Fruit fly (Drosophila melanogaster) whole organism, prepupa: Measurements from ENCODE around the gene TpnC25D.

Experiments used
- Blimp-1 ChIP-seq: fragments of 200-800 bp; sonication (Bioruptor generic); optimal IDR thresholded peaks from 3 replicates; lab custom pipeline; 2017; ENCODE audit warnings: missing biosample characterization, missing genetic modification characterization, mild to moderate bottlenecking, moderate library complexity, missing genetic modification reagents
- CG10669 ChIP-seq: fragments of 200-800 bp; sonication (Bioruptor generic); optimal IDR thresholded peaks from 3 replicates; lab custom pipeline; 2018; ENCODE audit warnings: missing biosample characterization, mild to moderate bottlenecking, missing genetic modification characterization, moderate library complexity
- CG11762 ChIP-seq: fragments of 200-800 bp; sonication (Bioruptor generic); optimal IDR thresholded peaks from 3 replicates; lab custom pipeline; 2016; ENCODE audit warnings: missing biosample characterization, missing genetic modification characterization; ENCODE audit not compliant: insufficient read depth
- CG1621 ChIP-seq: fragments of 200-800 bp; sonication (Bioruptor generic); optimal IDR thresholded peaks from 3 replicates; lab custom pipeline; 2018; ENCODE audit warnings: missing biosample characterization, mild to moderate bottlenecking, missing genetic modification characterization
- CG3919 ChIP-seq: fragments of 200-800 bp; sonication (Bioruptor generic); optimal IDR thresholded peaks from 3 replicates; lab custom pipeline; 2016; ENCODE audit warnings: missing biosample characterization, missing genetic modification characterization
- CG6808 ChIP-seq: fragments of 200-800 bp; sonication (Bioruptor generic); optimal IDR thresholded peaks from 3 replicates; lab custom pipeline; 2017; ENCODE audit warnings: missing biosample characterization, missing genetic modification characterization, mild to moderate bottlenecking, moderate library complexity, missing genetic modification reagents
- CG6854 ChIP-seq: fragments of 200-800 bp; sonication (Bioruptor generic); optimal IDR thresholded peaks from 2 replicates; lab custom pipeline; 2017; ENCODE audit warnings: missing biosample characterization, mild to moderate bottlenecking, missing genetic modification characterization
- CG7368 ChIP-seq: fragments of 200-800 bp; sonication (Bioruptor generic); optimal IDR thresholded peaks from 3 replicates; lab custom pipeline; 2016; ENCODE audit warnings: missing biosample characterization, missing genetic modification characterization
- CG8119 ChIP-seq: fragments of 200-800 bp; sonication (Bioruptor generic); IDR thresholded peaks from 3 replicates; pipeline ENCODE4 v1.3.6; 2022; ENCODE audit warnings: missing biosample characterization, missing genetic modification characterization
- CG8632 ChIP-seq: fragments of 200-800 bp; sonication (Bioruptor generic); optimal IDR thresholded peaks from 3 replicates; lab custom pipeline; 2016; ENCODE audit warnings: missing biosample characterization, missing genetic modification characterization
- Eip75B ChIP-seq: fragments of 200-800 bp; sonication (Bioruptor generic); optimal IDR thresholded peaks from 3 replicates; lab custom pipeline; 2016; ENCODE audit warnings: missing biosample characterization, missing genetic modification characterization
- Eip93F ChIP-seq: fragments of 200-800 bp; sonication (Bioruptor generic); optimal IDR thresholded peaks from 2 replicates; lab custom pipeline; 2016; ENCODE audit warnings: missing biosample characterization, mild to moderate bottlenecking, missing genetic modification characterization
- Ets96B ChIP-seq: fragments of 200-800 bp; optimal IDR thresholded peaks from 2 replicates; lab custom pipeline; 2019; ENCODE audit warnings: missing biosample characterization, mild to moderate bottlenecking, missing genetic modification characterization, moderate library complexity
- Gug ChIP-seq: fragments of 200-800 bp; sonication (Bioruptor generic); IDR thresholded peaks from 2 replicates; pipeline ENCODE4 v1.3.6; 2022; ENCODE audit warnings: missing biosample characterization, missing genetic modification characterization
- Hr39 ChIP-seq: fragments of 200-800 bp; sonication (Bioruptor generic); optimal IDR thresholded peaks from 2 replicates; lab custom pipeline; 2016; ENCODE audit warnings: missing biosample characterization, missing genetic modification characterization
- Met ChIP-seq: fragments of 200-800 bp; sonication (Bioruptor generic); optimal IDR thresholded peaks from 3 replicates; lab custom pipeline; 2016; ENCODE audit warnings: missing biosample characterization, missing genetic modification characterization
- Sox102F ChIP-seq: fragments of 200-800 bp; sonication (Bioruptor generic); optimal IDR thresholded peaks from 2 replicates; lab custom pipeline; 2016; ENCODE audit warnings: missing biosample characterization, mild to moderate bottlenecking, missing genetic modification characterization
- Sox14 ChIP-seq: fragments of 200-800 bp; sonication (Bioruptor generic); optimal IDR thresholded peaks from 3 replicates; lab custom pipeline; 2016; ENCODE audit warnings: missing biosample characterization, missing genetic modification characterization
- acj6 ChIP-seq: fragments of 200-800 bp; sonication (Bioruptor generic); optimal IDR thresholded peaks from 3 replicates; lab custom pipeline; 2016; ENCODE audit warnings: missing biosample characterization, missing genetic modification characterization
- dac ChIP-seq: fragments of 200-800 bp; sonication (Bioruptor generic); optimal IDR thresholded peaks from 2 replicates; lab custom pipeline; 2017; ENCODE audit warnings: missing biosample characterization, mild to moderate bottlenecking, missing genetic modification characterization
- fd85E ChIP-seq: fragments of 200-800 bp; sonication (Bioruptor generic); optimal IDR thresholded peaks from 3 replicates; lab custom pipeline; 2016; ENCODE audit warnings: missing biosample characterization, missing genetic modification characterization
- salr ChIP-seq, 2 experiments: fragments of 200-800 bp; sonication (Bioruptor generic); optimal IDR thresholded peaks; 3 replicates each; lab custom pipeline; 2016 to 2018; ENCODE audit warnings: missing biosample characterization in 2 of 2, missing genetic modification characterization in 2 of 2, mild to moderate bottlenecking in 1 of 2
- svp ChIP-seq: fragments of 200-800 bp; sonication (Bioruptor generic); peaks from one replicate; lab custom pipeline; 2016; ENCODE audit warnings: missing biosample characterization, missing genetic modification characterization
- topi ChIP-seq: fragments of 200-800 bp; sonication (Bioruptor generic); optimal IDR thresholded peaks from 3 replicates; lab custom pipeline; 2016; ENCODE audit warnings: missing biosample characterization, missing genetic modification characterization
- vri ChIP-seq: fragments of 200-800 bp; sonication (Bioruptor generic); optimal IDR thresholded peaks from 3 replicates; lab custom pipeline; 2016; ENCODE audit warnings: missing biosample characterization, mild to moderate bottlenecking, missing genetic modification characterization

TpnC25D gene

DNA sequence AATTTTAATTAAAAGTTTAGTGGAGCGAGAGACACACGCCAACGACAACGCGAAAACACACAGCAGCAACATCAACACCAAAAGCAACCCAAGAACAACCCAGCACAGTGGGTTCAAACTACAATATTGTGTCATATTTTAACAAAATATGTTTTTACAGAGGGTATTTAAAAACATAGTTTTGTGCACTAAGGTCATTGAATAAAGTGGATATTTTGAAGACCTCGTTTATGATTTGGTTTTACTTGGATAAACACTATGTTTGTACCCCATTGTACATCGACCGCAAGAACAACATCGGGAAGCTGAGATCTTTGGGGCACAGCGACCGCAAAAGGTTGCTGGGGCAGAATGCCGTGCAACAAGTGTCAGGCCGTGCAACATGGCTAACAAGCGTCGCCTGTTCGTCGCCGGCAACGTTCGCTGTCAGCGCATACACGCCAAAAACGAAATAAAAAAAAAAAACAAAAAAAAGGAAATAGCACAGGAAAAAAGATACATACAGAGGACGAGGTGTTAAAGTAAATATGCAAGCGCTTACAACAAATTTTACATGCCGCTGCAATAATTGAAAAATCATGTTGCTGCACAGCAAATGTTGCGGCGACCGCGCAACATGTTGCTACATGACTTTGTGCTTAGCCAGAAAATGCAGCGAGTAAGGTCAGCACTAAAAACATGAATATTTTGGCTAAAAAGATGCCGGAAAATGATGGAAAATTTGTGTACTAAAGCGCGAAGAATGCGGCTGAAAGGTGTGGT is 44.9 kb downstream of the TpnC25D start (continued):
- TF ChIP-seq CG8119 (GFP tag; lab: Robert Waterston, UW) (peak; percentile 87), salr (GFP tag; optimal IDR thresholded peaks at IDR 0.05; lab: Kevin White, UChicago) (peak; percentile 73 to 87), Sox102F (GFP tag; lab: Kevin White, UChicago) (peak; percentile 93), CG10669 (GFP tag; lab: Kevin White, UChicago) (peak; percentile 84), fd85E (no peak), Gug (GFP tag; lab: Robert Waterston, UW) (peak; percentile 66; the same call in 1 of the 2 replicates), svp (GFP tag; lab: Kevin White, UChicago) (peak; percentile 95), acj6 (GFP tag; lab: Kevin White, UChicago) (peak; percentile 85), Eip75B (peak; percentile 92), dac (GFP tag; lab: Kevin White, UChicago) (peak; percentile 9), CG11762 (GFP tag; lab: Kevin White, UChicago) (peak; percentile 84), topi (GFP tag; lab: Kevin White, UChicago) (peak; percentile 93)

DNA sequence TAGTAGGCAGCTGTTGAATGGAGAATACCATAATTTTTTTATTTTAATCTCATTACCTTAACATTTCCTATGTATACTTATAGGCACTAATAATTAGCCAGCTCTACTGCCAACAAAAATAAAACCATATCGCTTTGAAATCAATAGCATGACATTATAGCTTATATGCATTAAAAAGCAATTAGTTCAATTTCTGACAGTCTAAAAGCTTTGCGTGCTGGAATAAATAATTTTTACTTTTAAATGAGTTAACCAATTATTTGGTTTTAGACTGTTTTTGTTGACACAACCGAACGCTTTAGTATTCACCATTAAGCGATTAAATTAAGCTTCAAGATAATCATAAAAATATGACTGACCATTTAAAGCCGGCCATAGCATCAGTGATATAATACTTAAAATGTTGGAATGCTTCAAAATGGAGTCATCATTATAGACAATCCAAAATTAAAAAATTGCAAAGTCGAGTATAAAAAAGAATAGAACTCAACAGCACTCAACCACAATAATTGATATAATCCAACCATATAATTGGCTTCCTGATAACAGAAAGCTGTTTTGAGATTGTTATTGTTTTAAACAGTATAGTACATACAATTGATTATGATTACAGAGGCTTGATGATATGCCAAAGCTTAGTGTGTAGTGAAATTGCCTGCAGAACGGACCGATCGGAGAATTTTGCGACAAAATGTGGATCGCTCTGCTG is 47.0 kb downstream of the TpnC25D start, which contains the start of gene Cyp4ac1:
Cyp4ac1 (plus strand) TSS at position 659 of the 709 bp plus-strand sequence.
- TF ChIP-seq Hr39 (no peak), CG3919 (GFP tag; lab: Kevin White, UChicago) (no peak), CG6854 (GFP tag; lab: Kevin White, UChicago) (no peak), vri (GFP tag; lab: Kevin White, UChicago) (peak; percentile 65), CG8632 (GFP tag; lab: Kevin White, UChicago) (no peak), Sox14 (GFP tag; lab: Kevin White, UChicago) (no peak), Sox102F (GFP tag; lab: Kevin White, UChicago) (no peak)

DNA sequence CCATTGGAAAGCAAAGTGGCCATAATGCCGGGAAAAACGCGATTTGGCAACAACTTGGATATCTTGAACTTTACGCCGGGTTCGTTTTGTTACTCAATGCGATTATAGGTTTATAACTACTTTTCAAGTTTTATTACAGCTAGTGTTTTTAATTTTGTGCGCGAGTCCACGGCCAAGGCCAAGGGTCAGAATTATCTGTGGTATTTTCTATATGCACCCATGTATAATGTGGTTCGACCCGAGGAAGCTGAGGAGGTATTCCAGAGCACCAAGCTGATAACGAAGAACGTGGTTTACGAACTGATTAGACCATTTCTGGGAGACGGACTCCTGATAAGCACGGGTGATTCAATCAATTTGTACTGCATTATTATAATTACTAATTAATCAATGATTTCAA is 47.7 kb downstream of the TpnC25D start:
- TF ChIP-seq svp (GFP tag; lab: Kevin White, UChicago): peak; percentile 95
- TF ChIP-seq CG1621 (tag; lab: Kevin White, UChicago): no peak

DNA sequence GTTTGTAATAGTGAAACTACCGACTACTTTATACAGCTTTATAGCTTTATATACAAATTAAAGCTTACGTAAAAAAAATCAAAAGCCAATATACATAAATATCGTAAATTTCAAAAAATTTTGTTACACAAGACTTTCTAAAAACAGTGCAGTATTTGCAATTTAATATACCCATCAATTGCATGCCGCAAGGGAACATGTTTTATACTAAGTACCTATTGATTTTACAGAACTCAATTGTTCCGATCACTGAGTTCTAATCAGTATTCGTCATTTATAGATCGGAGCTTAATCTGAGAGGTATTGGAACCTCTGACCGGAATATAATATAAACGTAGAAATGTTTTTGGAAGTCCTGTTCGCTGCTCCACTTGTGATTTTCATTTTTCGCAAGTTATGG is 49.6 kb downstream of the TpnC25D start, which contains the start of gene Cyp4ac2:
Cyp4ac2 (plus strand) TSS at position 301 of the 400 bp plus-strand sequence.
- TF ChIP-seq Eip93F (GFP tag; lab: Kevin White, UChicago) (no peak), Sox14 (GFP tag; lab: Kevin White, UChicago) (no peak), Eip75B (no peak)
- TF ChIP-seq, all 60 proteins: peak for 0

DNA sequence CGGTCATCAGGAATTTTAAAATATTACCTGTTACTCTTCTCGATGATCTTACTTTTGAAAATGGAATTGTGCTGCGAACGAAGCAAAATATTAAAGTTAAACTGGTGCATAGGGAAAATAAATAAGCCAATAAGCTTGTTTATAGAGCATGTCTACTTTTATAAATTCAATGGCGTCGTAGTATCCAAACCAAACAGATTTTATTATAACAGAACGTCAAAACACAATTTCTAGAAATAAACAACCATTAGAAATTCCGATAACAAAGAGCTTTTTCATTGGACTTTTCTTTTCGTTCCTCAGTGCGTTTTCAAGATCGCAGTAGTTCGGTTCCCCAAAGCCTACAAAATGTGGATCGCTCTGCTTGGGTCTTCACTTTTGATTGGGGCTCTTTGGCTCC is 51.7 kb downstream of the TpnC25D start, which contains the start of gene Cyp4ac3:
Cyp4ac3 (plus strand) TSS at position 301 of the 400 bp plus-strand sequence.
- TF ChIP-seq dac (GFP tag; lab: Kevin White, UChicago) (no peak), Met (GFP tag; lab: Kevin White, UChicago) (no peak), CG7368 (GFP tag; lab: Kevin White, UChicago) (no peak), CG10669 (GFP tag; lab: Kevin White, UChicago) (no peak), CG6808 (no peak), Ets96B (tag; lab: Kevin White, UChicago) (no peak), Blimp-1 (no peak)
